Worm (Caenorhabditis elegans) whole organism, L3 larva: Measurements from ENCODE around the gene R160.4.

Experiments
- aly-2 ChIP-seq: fragments of 150-350 bp; optimal IDR thresholded peaks from 2 replicates; lab custom pipeline; 2014; ENCODE audit warnings: missing biosample characterization, missing genetic modification characterization
- ama-1 ChIP-seq: fragments of 150-350 bp; optimal IDR thresholded peaks from 2 replicates; lab custom pipeline; 2018
- daf-12 ChIP-seq: fragments of 150-350 bp; optimal IDR thresholded peaks from 2 replicates; lab custom pipeline; 2014; ENCODE audit warnings: missing biosample characterization, missing genetic modification reagents, missing genetic modification characterization
- elt-2 ChIP-seq: sonication (generic microtip); optimal IDR thresholded peaks from 2 replicates; lab custom pipeline; 2016; ENCODE audit warnings: missing genetic modification reagents, mild to moderate bottlenecking, missing genetic modification characterization, missing compliant biosample characterization
- elt-3 ChIP-seq, 3 experiments: fragments of 150-350 bp in 1 of 3; sonication (generic microtip) in 2 of 3; optimal IDR thresholded peaks; 2 replicates in 2 of 3; 4 replicates in 1 of 3; lab custom pipeline; 2014 to 2017; ENCODE audit warnings: missing biosample characterization in 3 of 3, missing genetic modification characterization in 3 of 3
- lin-15B ChIP-seq: fragments of 150-350 bp; optimal IDR thresholded peaks from 2 replicates; lab custom pipeline; 2014; ENCODE audit warnings: missing biosample characterization, missing genetic modification characterization
- lin-39 ChIP-seq: fragments of 150-350 bp; optimal IDR thresholded peaks from 2 replicates; lab custom pipeline; 2018; ENCODE audit warnings: missing biosample characterization, missing genetic modification reagents, missing genetic modification characterization
- mdl-1 ChIP-seq: fragments of 150-350 bp; optimal IDR thresholded peaks from 2 replicates; lab custom pipeline; 2014; ENCODE audit warnings: missing biosample characterization, missing genetic modification characterization
- nfya-1 ChIP-seq: sonication (generic microtip); optimal IDR thresholded peaks from 2 replicates; lab custom pipeline; 2017; ENCODE audit warnings: missing genetic modification characterization, mild to moderate bottlenecking, missing compliant biosample characterization, antibody characterized with exemption, moderate library complexity; ENCODE audit not compliant: insufficient read depth
- nhr-11 ChIP-seq: fragments of 150-350 bp; optimal IDR thresholded peaks from 2 replicates; lab custom pipeline; 2014; ENCODE audit warnings: missing biosample characterization, missing genetic modification characterization
- nhr-12 ChIP-seq: fragments of 150-350 bp; optimal IDR thresholded peaks from 2 replicates; lab custom pipeline; 2014; ENCODE audit warnings: missing biosample characterization, missing genetic modification characterization
- unc-62 ChIP-seq: fragments of 150-350 bp; sonication (generic microtip); optimal IDR thresholded peaks from 4 replicates; lab custom pipeline; 2014; ENCODE audit warnings: missing biosample characterization, missing genetic modification reagents, missing genetic modification characterization
- ztf-4 ChIP-seq: fragments of 150-350 bp; optimal IDR thresholded peaks from 2 replicates; lab custom pipeline; 2014; ENCODE audit warnings: missing biosample characterization, missing genetic modification characterization

DNA sequence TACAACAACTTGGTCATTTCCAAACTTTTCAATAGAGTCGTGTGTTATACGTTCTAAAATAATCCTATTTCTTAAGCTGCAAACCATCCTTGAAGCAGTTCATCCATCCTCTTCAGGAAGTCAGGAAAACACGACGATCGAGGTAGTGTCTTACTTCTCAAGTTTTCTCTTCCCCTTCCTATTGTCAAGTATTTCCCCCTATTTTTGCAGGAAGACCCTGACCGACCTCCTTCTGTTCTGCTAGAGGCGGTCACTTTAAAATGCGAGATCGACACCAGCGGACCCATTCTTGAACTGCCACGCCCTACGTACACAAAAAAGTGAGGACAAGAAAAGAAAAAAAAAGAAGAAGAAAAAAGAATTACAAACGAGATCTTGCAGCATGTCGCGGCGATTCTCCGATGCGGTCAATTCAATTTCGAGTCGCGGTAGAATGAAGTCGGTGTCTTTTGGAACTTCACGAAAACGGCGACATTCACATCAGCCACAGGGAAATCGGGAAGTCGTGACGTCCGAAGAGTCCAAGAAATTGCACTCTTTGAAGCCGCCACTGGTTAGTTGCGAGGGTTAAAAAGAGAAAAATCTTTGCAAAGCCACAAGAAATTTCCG, 45.7 kb downstream of the R160.4 start:
- no peak for TF ChIP-seq aly-2 (tag; lab: Kevin White, UChicago)
- TF ChIP-seq daf-12 (tag; lab: Kevin White, UChicago), result no peak
- TF ChIP-seq elt-2, result no peak
- no peak for TF ChIP-seq nfya-1 (tag; lab: Kevin White, UChicago)
- TF ChIP-seq mdl-1 (tag; lab: Kevin White, UChicago), result no peak
- TF ChIP-seq unc-62 (GFP tag; lab: Kevin White, UChicago), result no peak
- TF ChIP-seq lin-39 (tag; lab: Kevin White, UChicago), result no peak
- TF ChIP-seq elt-3 (tag; optimal IDR thresholded peaks at IDR 0.05; lab: Kevin White, UChicago), result no peak
- TF ChIP-seq nhr-12, result no peak
- TF ChIP-seq ama-1 (lab: Kevin White, UChicago), result no peak
- TF ChIP-seq lin-15B (tag; lab: Kevin White, UChicago), result no peak
- no peak for TF ChIP-seq ztf-4 (tag; lab: Kevin White, UChicago)
- no peak for TF ChIP-seq nhr-11 (tag; lab: Kevin White, UChicago)
